Worm (Caenorhabditis elegans) whole organism, mixed stage, embryonic: ENCODE data around the gene his-70.

Experiments
- ces-1 ChIP-seq: fragments of 150-350 bp; optimal IDR thresholded peaks from 2 replicates; lab custom pipeline; 2014; ENCODE audit warnings: missing biosample characterization, missing genetic modification reagents, missing genetic modification characterization
- nhr-237 ChIP-seq: fragments of 150-350 bp; optimal IDR thresholded peaks from 2 replicates; lab custom pipeline; 2014; ENCODE audit warnings: missing biosample characterization, missing genetic modification characterization
- nhr-76 ChIP-seq: sonication (generic microtip); optimal IDR thresholded peaks from 2 replicates; lab custom pipeline; 2017; ENCODE audit warnings: missing biosample characterization, missing genetic modification characterization
- pha-4 ChIP-seq: fragments of 150-350 bp; optimal IDR thresholded peaks from 2 replicates; lab custom pipeline; 2018; ENCODE audit warnings: missing biosample characterization, missing genetic modification reagents, missing genetic modification characterization
- snpc-4 ChIP-seq: fragments of 150-350 bp; optimal IDR thresholded peaks from 2 replicates; lab custom pipeline; 2014; ENCODE audit warnings: missing biosample characterization, missing genetic modification characterization
- unc-39 ChIP-seq: fragments of 150-350 bp; optimal IDR thresholded peaks from 2 replicates; lab custom pipeline; 2014; ENCODE audit warnings: missing biosample characterization, missing genetic modification characterization
- ztf-11 ChIP-seq: fragments of 150-350 bp; optimal IDR thresholded peaks from 2 replicates; lab custom pipeline; 2014; ENCODE audit warnings: missing biosample characterization, missing genetic modification characterization

DNA sequence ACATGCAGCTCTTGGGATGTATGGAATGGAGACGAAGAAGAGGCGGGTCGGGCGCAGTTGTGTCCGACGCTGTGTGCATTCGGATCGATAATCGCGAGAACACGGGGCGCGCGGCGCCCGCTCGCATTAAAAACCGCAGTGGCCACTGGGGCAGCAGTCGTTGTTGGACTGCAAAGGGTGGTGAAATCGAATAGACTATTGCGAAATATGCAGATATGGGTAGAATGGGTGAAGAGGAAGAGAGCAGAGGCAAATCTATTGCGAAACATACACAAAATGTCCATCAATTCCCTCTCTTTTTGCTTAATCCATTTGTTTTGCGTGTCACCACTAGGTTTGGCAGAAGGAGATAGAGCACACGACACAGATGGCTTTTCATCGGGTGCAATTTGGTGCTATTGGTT is 41.8 kb downstream of the his-70 start:
- no peak for TF ChIP-seq ztf-11 (tag; lab: Kevin White, UChicago)
- TF ChIP-seq pha-4 (tag; lab: Kevin White, UChicago): no peak
- no peak for TF ChIP-seq nhr-76
- TF ChIP-seq unc-39 (tag; lab: Kevin White, UChicago): no peak
- no peak for TF ChIP-seq snpc-4 (tag; lab: Kevin White, UChicago)
- TF ChIP-seq nhr-237 (tag; lab: Kevin White, UChicago): no peak
- peak; percentile 80 for TF ChIP-seq ces-1 (GFP tag; lab: Kevin White, UChicago)
